Worm (Caenorhabditis elegans) whole organism, young adult: ENCODE data around the gene str-158.

ENCODE experiments used
- F23B12.7 ChIP-seq: sonication (generic microtip); optimal IDR thresholded peaks from 2 replicates; lab custom pipeline; 2017; ENCODE audit warnings: missing genetic modification characterization, mild to moderate bottlenecking, missing compliant biosample characterization, antibody characterized with exemption, moderate library complexity; ENCODE audit not compliant: insufficient read depth
- F39B2.1 ChIP-seq: fragments of 200-800 bp; sonication (Bioruptor generic); IDR thresholded peaks from 2 replicates; pipeline ENCODE4 v1.3.6; 2022; ENCODE audit warnings: missing genetic modification reagents, missing genetic modification characterization, missing compliant biosample characterization
- F49E8.2 ChIP-seq: sonication (generic microtip); optimal IDR thresholded peaks from 3 replicates; lab custom pipeline; 2017; ENCODE audit warnings: missing genetic modification characterization, mild to moderate bottlenecking, missing compliant biosample characterization, antibody characterized with exemption, moderate library complexity; ENCODE audit not compliant: insufficient read depth
- F52B5.7 ChIP-seq: sonication (generic microtip); optimal IDR thresholded peaks from 2 replicates; lab custom pipeline; 2016; ENCODE audit warnings: mild to moderate bottlenecking, missing genetic modification characterization, missing compliant biosample characterization
- F57A8.1 ChIP-seq: fragments of 200-800 bp; sonication (Bioruptor generic); optimal IDR thresholded peaks from 2 replicates; lab custom pipeline; 2018; ENCODE audit warnings: mild to moderate bottlenecking, missing genetic modification characterization, moderate library complexity, missing compliant biosample characterization
- F57C9.4 ChIP-seq: sonication (generic microtip); optimal IDR thresholded peaks from 2 replicates; lab custom pipeline; 2017; ENCODE audit warnings: mild to moderate bottlenecking, missing genetic modification characterization, missing compliant biosample characterization
- K11D2.4 ChIP-seq: fragments of 200-800 bp; sonication (Bioruptor generic); IDR thresholded peaks from 2 replicates; pipeline ENCODE4 v1.3.6; 2022; ENCODE audit warnings: missing genetic modification reagents, missing genetic modification characterization, missing compliant biosample characterization
- T26A5.8 ChIP-seq: sonication (generic microtip); optimal IDR thresholded peaks from 2 replicates; lab custom pipeline; 2016; ENCODE audit warnings: missing genetic modification characterization, missing compliant biosample characterization
- Y53F4B.3 ChIP-seq: fragments of 200-800 bp; sonication (Bioruptor generic); IDR thresholded peaks from 2 replicates; pipeline ENCODE4 v1.3.6; 2022; ENCODE audit warnings: missing genetic modification reagents, missing genetic modification characterization, missing compliant biosample characterization
- akir-1 ChIP-seq: fragments of 200-800 bp; sonication (Bioruptor generic); optimal IDR thresholded peaks from 2 replicates; lab custom pipeline; 2018; ENCODE audit warnings: mild to moderate bottlenecking, missing genetic modification characterization, moderate library complexity, missing compliant biosample characterization
- ama-1 ChIP-seq, 3 experiments: fragments of 150-350 bp in 1 of 3; sonication (generic microtip) in 2 of 3; optimal IDR thresholded peaks; 2 replicates each; lab custom pipeline; 2014 to 2018; ENCODE audit warnings: missing biosample characterization in 2 of 3, missing genetic modification characterization in 2 of 3, missing genetic modification reagents in 2 of 3
- aptf-3 ChIP-seq: fragments of 200-800 bp; sonication (Bioruptor generic); IDR thresholded peaks from 2 replicates; pipeline ENCODE4 v1.3.6; 2022; ENCODE audit warnings: missing genetic modification characterization, missing compliant biosample characterization
- athp-1 ChIP-seq: sonication (generic microtip); optimal IDR thresholded peaks from 2 replicates; lab custom pipeline; 2017; ENCODE audit warnings: mild to moderate bottlenecking, missing genetic modification characterization, missing compliant biosample characterization
- bed-1 ChIP-seq: fragments of 200-800 bp; sonication (Bioruptor generic); IDR thresholded peaks from 2 replicates; pipeline ENCODE4 v1.3.6; 2022; ENCODE audit warnings: missing genetic modification reagents, missing genetic modification characterization, missing compliant biosample characterization
- ccch-3 ChIP-seq: fragments of 200-800 bp; sonication (Bioruptor generic); optimal IDR thresholded peaks from 2 replicates; lab custom pipeline; 2018; ENCODE audit warnings: mild to moderate bottlenecking, missing genetic modification characterization, missing compliant biosample characterization
- cebp-1 ChIP-seq, 2 experiments: fragments of 200-800 bp in 1 of 2; sonication (Bioruptor generic) in 1 of 2; sonication (generic microtip) in 1 of 2; IDR thresholded peaks in 1 of 2; optimal IDR thresholded peaks in 1 of 2; 2 replicates each; pipeline versions ENCODE4 v1.3.6 to Lab custom; 2017 to 2022; ENCODE audit warnings: missing compliant biosample characterization in 2 of 2, missing genetic modification characterization in 2 of 2, mild to moderate bottlenecking in 1 of 2, missing genetic modification reagents in 1 of 2, moderate library complexity in 1 of 2
- cebp-2 ChIP-seq: fragments of 200-800 bp; sonication (Bioruptor generic); IDR thresholded peaks from 2 replicates; pipeline ENCODE4 v1.3.6; 2022; ENCODE audit warnings: missing genetic modification characterization, missing compliant biosample characterization
- ceh-40 ChIP-seq: fragments of 200-800 bp; sonication (Bioruptor generic); IDR thresholded peaks from 2 replicates; pipeline ENCODE4 v1.3.6; 2022; ENCODE audit warnings: missing genetic modification characterization, missing compliant biosample characterization
- ceh-58 ChIP-seq: fragments of 200-800 bp; sonication (Bioruptor generic); IDR thresholded peaks from 2 replicates; pipeline ENCODE4 v1.3.6; 2022; ENCODE audit warnings: missing genetic modification characterization, missing compliant biosample characterization
- ceh-91 ChIP-seq: fragments of 200-800 bp; sonication (Bioruptor generic); IDR thresholded peaks from 2 replicates; pipeline ENCODE4 v1.3.6; 2022; ENCODE audit warnings: missing genetic modification reagents, missing genetic modification characterization, missing compliant biosample characterization
- die-1 ChIP-seq: sonication (generic microtip); optimal IDR thresholded peaks from 2 replicates; lab custom pipeline; 2016; ENCODE audit warnings: missing genotype, mild to moderate bottlenecking, missing genetic modification characterization, missing compliant biosample characterization
- dpff-1 ChIP-seq: sonication (generic microtip); optimal IDR thresholded peaks from 2 replicates; lab custom pipeline; 2017; ENCODE audit warnings: mild to moderate bottlenecking, missing genetic modification characterization, missing compliant biosample characterization
- gei-17 ChIP-seq: fragments of 200-800 bp; sonication (Bioruptor generic); optimal IDR thresholded peaks from 2 replicates; lab custom pipeline; 2018; ENCODE audit warnings: mild to moderate bottlenecking, missing genetic modification characterization, missing compliant biosample characterization
- him-1 ChIP-seq: sonication (generic microtip); optimal IDR thresholded peaks from 2 replicates; lab custom pipeline; 2016; ENCODE audit warnings: missing genotype, missing genetic modification reagents, missing genetic modification characterization, missing compliant biosample characterization
- hlh-26 ChIP-seq: fragments of 200-800 bp; sonication (Bioruptor generic); conservative IDR thresholded peaks from 2 replicates; pipeline ENCODE4 v1.3.6; 2022; ENCODE audit warnings: missing genetic modification reagents, missing genetic modification characterization, missing compliant biosample characterization
- hmg-1.2 ChIP-seq: fragments of 200-800 bp; sonication (Bioruptor generic); IDR thresholded peaks from 2 replicates; pipeline ENCODE4 v1.3.6; 2022; ENCODE audit warnings: missing genetic modification reagents, missing genetic modification characterization, missing compliant biosample characterization
- let-607 ChIP-seq, 2 experiments: fragments of 200-800 bp in 1 of 2; sonication (Bioruptor generic) in 1 of 2; sonication (generic microtip) in 1 of 2; optimal IDR thresholded peaks; 2 replicates each; lab custom pipeline; 2016 to 2018; ENCODE audit warnings: mild to moderate bottlenecking in 2 of 2, missing compliant biosample characterization in 2 of 2, missing genetic modification characterization in 2 of 2, moderate library complexity in 2 of 2, missing genotype in 1 of 2
- madf-3 ChIP-seq: fragments of 200-800 bp; sonication (Bioruptor generic); IDR thresholded peaks from 2 replicates; pipeline ENCODE4 v1.3.6; 2022; ENCODE audit warnings: missing genetic modification reagents, missing genetic modification characterization, missing compliant biosample characterization
- madf-8 ChIP-seq: fragments of 200-800 bp; sonication (Bioruptor generic); conservative IDR thresholded peaks from 2 replicates; pipeline ENCODE4 v1.3.6; 2022; ENCODE audit warnings: missing genetic modification reagents, missing genetic modification characterization, missing compliant biosample characterization
- mel-28 ChIP-seq: sonication (generic microtip); optimal IDR thresholded peaks from 2 replicates; lab custom pipeline; 2016; ENCODE audit warnings: borderline replicate concordance, mild to moderate bottlenecking, missing genetic modification characterization, missing compliant biosample characterization
- mes-4 ChIP-seq: sonication (generic microtip); optimal IDR thresholded peaks from 2 replicates; lab custom pipeline; 2016; ENCODE audit warnings: missing genotype, missing genetic modification characterization, missing compliant biosample characterization
- nhr-90 ChIP-seq: sonication (generic microtip); optimal IDR thresholded peaks from 2 replicates; lab custom pipeline; 2016; ENCODE audit warnings: missing genotype, mild to moderate bottlenecking, missing genetic modification characterization, missing compliant biosample characterization
- rec-8 ChIP-seq, 2 experiments: sonication (generic microtip); optimal IDR thresholded peaks; 2 replicates each; lab custom pipeline; 2016; ENCODE audit warnings: mild to moderate bottlenecking in 2 of 2, missing genetic modification characterization in 2 of 2, missing genetic modification reagents in 2 of 2, missing genotype in 2 of 2, missing biosample characterization in 1 of 2, missing compliant biosample characterization in 1 of 2, moderate library complexity in 1 of 2
- sdz-38 ChIP-seq: sonication (generic microtip); optimal IDR thresholded peaks from 2 replicates; lab custom pipeline; 2016; ENCODE audit warnings: missing genotype, missing genetic modification characterization, missing compliant biosample characterization
- sea-2 ChIP-seq: fragments of 200-800 bp; sonication (Bioruptor generic); IDR thresholded peaks from 2 replicates; pipeline ENCODE4 v1.3.6; 2022; ENCODE audit warnings: missing genetic modification characterization, missing compliant biosample characterization
- snpc-1.3 ChIP-seq: sonication (generic microtip); optimal IDR thresholded peaks from 2 replicates; lab custom pipeline; 2017; ENCODE audit warnings: missing genetic modification characterization, mild to moderate bottlenecking, missing compliant biosample characterization, antibody characterized with exemption, moderate library complexity, missing genotype, missing genetic modification reagents; ENCODE audit not compliant: insufficient read depth
- snpc-4 ChIP-seq, 5 experiments: fragments of 150-350 bp in 1 of 5; sonication (generic microtip) in 4 of 5; optimal IDR thresholded peaks; 2 replicates each; lab custom pipeline; 2014 to 2018; ENCODE audit warnings: missing genetic modification characterization in 5 of 5, missing biosample characterization in 3 of 5, antibody characterized with exemption in 2 of 5, mild to moderate bottlenecking in 2 of 5, missing compliant biosample characterization in 2 of 5, missing genotype in 2 of 5, moderate library complexity in 2 of 5, missing genetic modification reagents in 1 of 5
- somi-1 ChIP-seq: fragments of 200-800 bp; sonication (Bioruptor generic); optimal IDR thresholded peaks from 2 replicates; lab custom pipeline; 2018; ENCODE audit warnings: mild to moderate bottlenecking, missing genetic modification characterization, missing compliant biosample characterization
- sptf-2 ChIP-seq: fragments of 200-800 bp; sonication (Bioruptor generic); optimal IDR thresholded peaks from 2 replicates; lab custom pipeline; 2018; ENCODE audit warnings: mild to moderate bottlenecking, missing genetic modification characterization, missing compliant biosample characterization
- tbp1 ChIP-seq: fragments of 200-800 bp; sonication (Bioruptor generic); optimal IDR thresholded peaks from 2 replicates; lab custom pipeline; 2018; ENCODE audit warnings: mild to moderate bottlenecking, missing genetic modification characterization, missing compliant biosample characterization
- tbx-9 ChIP-seq: sonication (generic microtip); optimal IDR thresholded peaks from 2 replicates; lab custom pipeline; 2016; ENCODE audit warnings: borderline replicate concordance, missing genetic modification characterization, inconsistent platforms, missing compliant biosample characterization
- tlf-1 ChIP-seq: fragments of 200-800 bp; sonication (Bioruptor generic); optimal IDR thresholded peaks from 2 replicates; lab custom pipeline; 2018; ENCODE audit warnings: mild to moderate bottlenecking, missing genetic modification characterization, missing compliant biosample characterization
- unc-130 ChIP-seq: sonication (generic microtip); optimal IDR thresholded peaks from 2 replicates; lab custom pipeline; 2016; ENCODE audit warnings: missing genetic modification reagents, missing genetic modification characterization, missing compliant biosample characterization
- zfh-2 ChIP-seq: fragments of 200-800 bp; sonication (Bioruptor generic); conservative IDR thresholded peaks from 2 replicates; pipeline ENCODE4 v1.3.6; 2022; ENCODE audit warnings: missing genetic modification reagents, missing genetic modification characterization, missing compliant biosample characterization
- ztf-26 ChIP-seq: sonication (generic microtip); optimal IDR thresholded peaks from 2 replicates; lab custom pipeline; 2017; ENCODE audit warnings: missing genetic modification characterization, missing compliant biosample characterization
- ztf-28 ChIP-seq: fragments of 200-800 bp; sonication (Bioruptor generic); IDR thresholded peaks from 2 replicates; pipeline ENCODE4 v1.3.6; 2022; ENCODE audit warnings: missing genetic modification reagents, missing genetic modification characterization, missing compliant biosample characterization
- ztf-3 ChIP-seq: fragments of 200-800 bp; sonication (Bioruptor generic); optimal IDR thresholded peaks from 2 replicates; lab custom pipeline; 2018; ENCODE audit warnings: mild to moderate bottlenecking, missing genetic modification characterization, missing compliant biosample characterization

Gene str-158

ce11 chrIV:4880634-4881033, 37.2 kb upstream of the str-158 start (continued):
- TF ChIP-seq snpc-4 (GFP tag; optimal IDR thresholded peaks at IDR 0.05; lab: Kevin White, UChicago), result peak; percentile 99
- TF ChIP-seq snpc-4 (tag; optimal IDR thresholded peaks at IDR 0.05; lab: Kevin White, UChicago), result peak; percentile 98 to 99 (median 98)
- no peak for TF ChIP-seq aptf-3 (GFP tag; lab: Robert Waterston, UW)
- no peak for TF ChIP-seq sdz-38 (tag; lab: Kevin White, UChicago)
- TF ChIP-seq gei-17, result no peak
- TF ChIP-seq tbp1, result peak; percentile 81
- TF ChIP-seq mes-4 (tag; lab: Kevin White, UChicago), result peak; percentile 28
- no peak for TF ChIP-seq ztf-3
- no peak for TF ChIP-seq F57A8.1 (GFP tag; lab: Kevin White, UChicago)
- no peak for TF ChIP-seq sea-2
- TF ChIP-seq hmg-1.2 (GFP tag; lab: Robert Waterston, UW), result peak; percentile 95
- peak; percentile 92 for TF ChIP-seq him-1 (tag; lab: Kevin White, UChicago)
- TF ChIP-seq bed-1 (GFP tag; lab: Robert Waterston, UW), result no peak
- TF ChIP-seq tbx-9, result no peak
- TF ChIP-seq unc-130 (GFP tag; lab: Kevin White, UChicago), result peak; percentile 23
- peak; percentile 46 for TF ChIP-seq madf-8 (GFP tag; lab: Robert Waterston, UW)
- no peak for TF ChIP-seq cebp-1 (GFP tag; IDR thresholded peaks at IDR 0.05; lab: Robert Waterston, UW)
- no peak for TF ChIP-seq cebp-1 (tag; optimal IDR thresholded peaks at IDR 0.05; lab: Kevin White, UChicago)
- no peak for TF ChIP-seq akir-1 (GFP tag; lab: Kevin White, UChicago)
- peak; percentile 45 for TF ChIP-seq T26A5.8 (tag; lab: Kevin White, UChicago)
- no peak for TF ChIP-seq ztf-28
- no peak for TF ChIP-seq Y53F4B.3 (GFP tag; lab: Robert Waterston, UW)
- peak; percentile 97 for TF ChIP-seq snpc-1.3
- no peak for TF ChIP-seq ztf-26 (tag; lab: Kevin White, UChicago)
- no peak for TF ChIP-seq athp-1 (tag; lab: Kevin White, UChicago)
- no peak for TF ChIP-seq somi-1 (GFP tag; lab: Kevin White, UChicago)
- 0 out of 2 replicates have a peak, but pooled peaks have one; percentile 16 for TF ChIP-seq ceh-91 (GFP tag; lab: Robert Waterston, UW)
- peak; percentile 16 for TF ChIP-seq tlf-1
- no peak for TF ChIP-seq F57C9.4 (tag; lab: Kevin White, UChicago)
- TF ChIP-seq madf-3 (GFP tag; lab: Robert Waterston, UW), result no peak
- no peak for TF ChIP-seq die-1 (tag; lab: Kevin White, UChicago)
- TF ChIP-seq F49E8.2 (tag; lab: Kevin White, UChicago), result peak; percentile 95
- no peak for TF ChIP-seq K11D2.4 (GFP tag; lab: Robert Waterston, UW)
- TF ChIP-seq ama-1 (optimal IDR thresholded peaks at IDR 0.05; lab: Kevin White, UChicago), result peak; percentile 48
- no peak for TF ChIP-seq ama-1 (GFP tag; optimal IDR thresholded peaks at IDR 0.05; lab: Kevin White, UChicago)
- TF ChIP-seq ceh-58 (GFP tag; lab: Robert Waterston, UW), result no peak
- TF ChIP-seq let-607 (tag; optimal IDR thresholded peaks at IDR 0.05; lab: Kevin White, UChicago), result no peak
- no peak for TF ChIP-seq zfh-2 (GFP tag; lab: Robert Waterston, UW)
- TF ChIP-seq sptf-2 (GFP tag; lab: Kevin White, UChicago), result no peak
- TF ChIP-seq rec-8 (tag; optimal IDR thresholded peaks at IDR 0.05; lab: Kevin White, UChicago), result peak in 1 of 2 experiments; percentile 25
- TF ChIP-seq dpff-1 (tag; lab: Kevin White, UChicago), result no peak
- no peak for TF ChIP-seq hlh-26 (GFP tag; lab: Robert Waterston, UW)
- TF ChIP-seq F39B2.1, result no peak; the same call in 1 of the 2 replicates
- no peak for TF ChIP-seq ccch-3 (GFP tag; lab: Kevin White, UChicago)
- no peak for TF ChIP-seq nhr-90
- TF ChIP-seq ceh-40 (GFP tag; lab: Robert Waterston, UW), result no peak
- no peak for TF ChIP-seq mel-28 (tag; lab: Kevin White, UChicago)
- TF ChIP-seq F52B5.7 (tag; lab: Kevin White, UChicago), result no peak
- TF ChIP-seq cebp-2 (GFP tag; lab: Robert Waterston, UW), result no peak
- peak; percentile 73 for TF ChIP-seq F23B12.7
